Fruit fly (Drosophila melanogaster): ENCODE results near the gene CG11550.

dm6 chr3R:31632316-31632715 lies 47.4 kb downstream of the CG11550 start:
- TF ChIP-seq cnc (optimal IDR thresholded peaks at IDR 0.05) (no peak), pad (GFP tag; optimal IDR thresholded peaks at IDR 0.05) (no peak), CG14711 (tag; optimal IDR thresholded peaks at IDR 0.05) (no peak), CG12768 (GFP tag; optimal IDR thresholded peaks at IDR 0.05) (no peak)
